Worm (Caenorhabditis elegans): ENCODE results near the gene T25B9.9.

T25B9.9 gene

ce11 chrIV:10799354-10799753, 29.9 kb downstream of the T25B9.9 start, which contains the start of gene zipt-2.1:
zipt-2.1 (plus strand) TSS chrIV:10799654.
- TF ChIP-seq lin-39 (tag; optimal IDR thresholded peaks at IDR 0.05) (no peak), aha-1 (tag) (peak; percentile 67)

ce11 chrIV:10803973-10804372, 34.5 kb downstream of the T25B9.9 start:
- no peak for TF ChIP-seq ZK337.2 (GFP tag; IDR thresholded peaks at IDR 0.05)
- TF ChIP-seq madf-5 (GFP tag; IDR thresholded peaks at IDR 0.05): no peak
- TF ChIP-seq aha-1 (tag): peak; percentile 56

ce11 chrIV:10810820-10811219, 41.4 kb downstream of the T25B9.9 start:
- no peak for TF ChIP-seq cey-2 (tag; optimal IDR thresholded peaks at IDR 0.05; ENCODE audit: borderline replicate concordance, insufficient read depth)
- no peak for TF ChIP-seq gei-8 (GFP tag; optimal IDR thresholded peaks at IDR 0.05)
- peak; percentile 92 for TF ChIP-seq pqm-1 (tag; optimal IDR thresholded peaks at IDR 0.05)
- peak; percentile 78 for TF ChIP-seq nhr-28 (tag; optimal IDR thresholded peaks at IDR 0.05)
- no peak for TF ChIP-seq T26A8.4 (GFP tag; IDR thresholded peaks at IDR 0.05)
- TF ChIP-seq lin-29 (GFP tag; IDR thresholded peaks at IDR 0.05): no peak
- no peak for TF ChIP-seq snpc-4 (tag; optimal IDR thresholded peaks at IDR 0.05)
- TF ChIP-seq F44E2.7 (GFP tag; IDR thresholded peaks at IDR 0.05): no peak
- no peak for TF ChIP-seq lir-3 (tag; optimal IDR thresholded peaks at IDR 0.05)
- no peak for TF ChIP-seq ZK546.5 (tag; optimal IDR thresholded peaks at IDR 0.05)
- 0 out of 2 replicates have a peak, but pooled peaks have one; percentile 51 for TF ChIP-seq ceh-20 (GFP tag; IDR thresholded peaks at IDR 0.05)
- TF ChIP-seq attf-4 (tag; optimal IDR thresholded peaks at IDR 0.05): no peak
- TF ChIP-seq Y75B8A.6 (GFP tag; IDR thresholded peaks at IDR 0.05): no peak
- TF ChIP-seq mes-2 (tag; optimal IDR thresholded peaks at IDR 0.05; ENCODE audit: poor library complexity, severe bottlenecking): no peak
- TF ChIP-seq F37D6.2 (tag; optimal IDR thresholded peaks at IDR 0.05): no peak
- no peak for TF ChIP-seq nhr-11 (tag; optimal IDR thresholded peaks at IDR 0.05)
- no peak for TF ChIP-seq vab-7 (GFP tag; IDR thresholded peaks at IDR 0.05)
- TF ChIP-seq madf-5 (GFP tag; IDR thresholded peaks at IDR 0.05): no peak
- TF ChIP-seq unc-130 (GFP tag; optimal IDR thresholded peaks at IDR 0.05): no peak
- TF ChIP-seq egl-43 (GFP tag; IDR thresholded peaks at IDR 0.05): no peak
- no peak for TF ChIP-seq R02D3.7 (tag; optimal IDR thresholded peaks at IDR 0.05)
- no peak for TF ChIP-seq unc-62 (GFP tag; optimal IDR thresholded peaks at IDR 0.05 in 1 of 2)
- TF ChIP-seq unc-62 (tag; optimal IDR thresholded peaks at IDR 0.05): no peak
- no peak for TF ChIP-seq dmd-8 (GFP tag; IDR thresholded peaks at IDR 0.05)
- peak in 1 of 2 experiments; percentile 26 for TF ChIP-seq lsy-2 (tag; optimal IDR thresholded peaks at IDR 0.05)
- peak; percentile 44; the same call in 1 of the 2 replicates for TF ChIP-seq nhr-41 (GFP tag; IDR thresholded peaks at IDR 0.05)
- TF ChIP-seq mxl-2 (GFP tag; conservative IDR thresholded peaks at IDR 0.05): no peak
- TF ChIP-seq pha-4 (GFP tag; IDR thresholded peaks at IDR 0.05): no peak
- TF ChIP-seq pha-4 (tag; optimal IDR thresholded peaks at IDR 0.05): no peak
- no peak for TF ChIP-seq daf-19 (GFP tag; conservative IDR thresholded peaks at IDR 0.05)
- TF ChIP-seq ama-1 (optimal IDR thresholded peaks at IDR 0.05): no peak
- TF ChIP-seq lin-15B (tag; optimal IDR thresholded peaks at IDR 0.05): no peak
- no peak for TF ChIP-seq jun-1 (tag; optimal IDR thresholded peaks at IDR 0.05)
- TF ChIP-seq hmg-1.1 (GFP tag; IDR thresholded peaks at IDR 0.05): no peak
- TF ChIP-seq duxl-1 (tag; optimal IDR thresholded peaks at IDR 0.05; ENCODE audit: poor library complexity): no peak
- no peak for TF ChIP-seq nhr-6 (tag; optimal IDR thresholded peaks at IDR 0.05)
- no peak for TF ChIP-seq ceh-44 (GFP tag; IDR thresholded peaks at IDR 0.05)
- TF ChIP-seq lin-1 (GFP tag; IDR thresholded peaks at IDR 0.05): no peak
- TF ChIP-seq lin-38 (GFP tag; IDR thresholded peaks at IDR 0.05): no peak
- TF ChIP-seq T20F7.1 (GFP tag; optimal IDR thresholded peaks at IDR 0.05): no peak
- TF ChIP-seq nhr-25 (tag; optimal IDR thresholded peaks at IDR 0.05; ENCODE audit: borderline replicate concordance, insufficient read depth): no peak
- TF ChIP-seq spr-3 (GFP tag; optimal IDR thresholded peaks at IDR 0.05): no peak
- TF ChIP-seq ceh-62 (tag; optimal IDR thresholded peaks at IDR 0.05): no peak
- no peak for TF ChIP-seq dmd-9 (GFP tag; IDR thresholded peaks at IDR 0.05)
- TF ChIP-seq hlh-30 (tag; optimal IDR thresholded peaks at IDR 0.05; ENCODE audit: insufficient read depth): peak; percentile 62
